Fruit fly (Drosophila melanogaster): ENCODE data around the gene CG1647.

Gene CG1647

dm6 chr3R:28819555-28820305 lies at the start of gene CG1647, which contains the start of gene CG1523 (continued):
- TF ChIP-seq tup (GFP tag; optimal IDR thresholded peaks at IDR 0.05) (no peak), CG10431 (GFP tag; optimal IDR thresholded peaks at IDR 0.05) (no peak), E2f2 (GFP tag; IDR thresholded peaks at IDR 0.05) (0 out of 2 replicates have a peak, but pooled peaks have one; percentile 15), eve (GFP tag; optimal IDR thresholded peaks at IDR 0.05) (no peak), tna (GFP tag; IDR thresholded peaks at IDR 0.05; ENCODE audit: partially characterized antibody) (no peak), sna (GFP tag; IDR thresholded peaks at IDR 0.05; ENCODE audit: partially characterized antibody) (peak; percentile 52; the same call in 1 of the 2 replicates), CG2120 (GFP tag; optimal IDR thresholded peaks at IDR 0.05) (peak; percentile 70), D19B (GFP tag; optimal IDR thresholded peaks at IDR 0.05) (no peak), CG6272 (GFP tag; IDR thresholded peaks at IDR 0.05) (0 out of 2 replicates have a peak, but pooled peaks have one; percentile 31), CG4424 (GFP tag; optimal IDR thresholded peaks at IDR 0.05) (peak; percentile 67), dysf (GFP tag; IDR thresholded peaks at IDR 0.05) (peak; percentile 63), Spps (tag; optimal IDR thresholded peaks at IDR 0.05) (peak; percentile 46), phol (tag; optimal IDR thresholded peaks at IDR 0.05) (peak; percentile 75), danr (GFP tag; IDR thresholded peaks at IDR 0.05) (peak; percentile 26; the same call in 1 of the 2 replicates), salm (tag; optimal IDR thresholded peaks at IDR 0.05) (no peak), CG1602 (GFP tag; optimal IDR thresholded peaks at IDR 0.05) (peak; percentile 43), tx (GFP tag; optimal IDR thresholded peaks at IDR 0.05) (peak; percentile 33), nom (GFP tag; optimal IDR thresholded peaks at IDR 0.05) (no peak), CG31388 (GFP tag; optimal IDR thresholded peaks at IDR 0.05) (peak; percentile 15), ase (GFP tag; IDR thresholded peaks at IDR 0.05) (no peak), Lhr (GFP tag; optimal IDR thresholded peaks at IDR 0.05) (no peak), D (optimal IDR thresholded peaks at IDR 0.05) (no peak), D (GFP tag; optimal IDR thresholded peaks at IDR 0.05) (no peak), pan (optimal IDR thresholded peaks at IDR 0.05) (no peak), pan (GFP tag; optimal IDR thresholded peaks at IDR 0.05 in 1 of 2, IDR thresholded peaks at IDR 0.05 in 1 of 2) (peak in 1 of 2 experiments; percentile 40), HLH4C (GFP tag; IDR thresholded peaks at IDR 0.05; ENCODE audit: partially characterized antibody) (peak; percentile 58), Poxn (GFP tag; IDR thresholded peaks at IDR 0.05) (no peak), CG16863 (GFP tag; optimal IDR thresholded peaks at IDR 0.05) (peak; percentile 57), Rfx (GFP tag; IDR thresholded peaks at IDR 0.05) (peak; percentile 73), NK7.1 (GFP tag; optimal IDR thresholded peaks at IDR 0.05) (no peak), cato (GFP tag; optimal IDR thresholded peaks at IDR 0.05; ENCODE audit: borderline replicate concordance) (peak; percentile 40), CG16815 (GFP tag; optimal IDR thresholded peaks at IDR 0.05) (peak; percentile 47), CG16813 (GFP tag; IDR thresholded peaks at IDR 0.05; ENCODE audit: partially characterized antibody) (peak; percentile 45), rib (GFP tag; IDR thresholded peaks at IDR 0.05) (peak; percentile 16; the same call in 1 of the 2 replicates), CG11456 (GFP tag; IDR thresholded peaks at IDR 0.05) (0 out of 3 replicates have a peak, but pooled peaks have one; percentile 29), CG30020 (tag; optimal IDR thresholded peaks at IDR 0.05) (peak; percentile 66), inv (GFP tag; IDR thresholded peaks at IDR 0.05; ENCODE audit: partially characterized antibody) (peak; percentile 46; the same call in 1 of the 2 replicates), CG13894 (tag; optimal IDR thresholded peaks at IDR 0.05) (no peak), lov (optimal IDR thresholded peaks at IDR 0.05) (no peak), lov (GFP tag; IDR thresholded peaks at IDR 0.05) (0 out of 3 replicates have a peak, but pooled peaks have one; percentile 56), pum (GFP tag; optimal IDR thresholded peaks at IDR 0.05) (peak; percentile 57), ci (GFP tag; IDR thresholded peaks at IDR 0.05) (0 out of 3 replicates have a peak, but pooled peaks have one; percentile 53), Atf-2 (GFP tag; optimal IDR thresholded peaks at IDR 0.05) (peak; percentile 50), Fer1 (GFP tag; optimal IDR thresholded peaks at IDR 0.05) (peak; percentile 59), CG16779 (GFP tag; IDR thresholded peaks at IDR 0.05) (no peak), Bgb (GFP tag; IDR thresholded peaks at IDR 0.05; ENCODE audit: partially characterized antibody) (peak; percentile 53), CG1024 (GFP tag; IDR thresholded peaks at IDR 0.05) (no peak), tll (GFP tag; optimal IDR thresholded peaks at IDR 0.05) (no peak), Myb (GFP tag; optimal IDR thresholded peaks at IDR 0.05) (peak; percentile 38)
